Worm (Caenorhabditis elegans) whole organism, L4 larva: Measurements from ENCODE around the gene R07G3.7.

Experiments used
- F26F4.8 ChIP-seq: fragments of 200-800 bp; sonication (Bioruptor generic); conservative IDR thresholded peaks from 2 replicates; pipeline ENCODE4 v1.3.6; 2022; ENCODE audit warnings: missing genetic modification characterization, missing compliant biosample characterization
- F37D6.2 ChIP-seq: sonication (generic microtip); optimal IDR thresholded peaks from 2 replicates; lab custom pipeline; 2016; ENCODE audit warnings: mild to moderate bottlenecking, missing genetic modification characterization, missing compliant biosample characterization
- F44E2.7 ChIP-seq: fragments of 200-800 bp; sonication (Bioruptor generic); IDR thresholded peaks from 2 replicates; pipeline ENCODE4 v2.1.2; 2022; ENCODE audit warnings: missing genetic modification characterization, missing compliant biosample characterization
- R02D3.7 ChIP-seq: fragments of 150-350 bp; sonication (generic microtip); optimal IDR thresholded peaks from 3 replicates; lab custom pipeline; 2014; ENCODE audit warnings: missing biosample characterization, missing genetic modification characterization
- Y105C5A.15 ChIP-seq: fragments of 200-800 bp; sonication (Bioruptor generic); IDR thresholded peaks from 2 replicates; pipeline ENCODE4 v1.3.6; 2022; ENCODE audit warnings: missing genetic modification characterization, missing compliant biosample characterization
- ZK337.2 ChIP-seq: fragments of 200-800 bp; sonication (Bioruptor generic); IDR thresholded peaks from 2 replicates; pipeline ENCODE4 v1.3.6; 2022; ENCODE audit warnings: missing genetic modification reagents, missing genetic modification characterization, missing compliant biosample characterization
- aha-1 ChIP-seq: fragments of 150-350 bp; peaks from one replicate; lab custom pipeline; 2014; ENCODE audit warnings: missing biosample characterization, missing genetic modification characterization
- aly-2 ChIP-seq: sonication (generic microtip); optimal IDR thresholded peaks from 2 replicates; lab custom pipeline; 2018; ENCODE audit warnings: missing biosample characterization, missing genetic modification characterization
- arid-1 ChIP-seq: fragments of 200-800 bp; sonication (Bioruptor generic); conservative IDR thresholded peaks from 2 replicates; pipeline ENCODE4 v1.3.6; 2022; ENCODE audit warnings: missing genetic modification reagents, missing genetic modification characterization, missing compliant biosample characterization
- ceh-32 ChIP-seq: sonication (generic microtip); optimal IDR thresholded peaks from 2 replicates; lab custom pipeline; 2016; ENCODE audit warnings: mild to moderate bottlenecking, missing genetic modification characterization, missing compliant biosample characterization; ENCODE audit not compliant: poor library complexity
- ceh-62 ChIP-seq: sonication (generic microtip); optimal IDR thresholded peaks from 2 replicates; lab custom pipeline; 2017; ENCODE audit warnings: missing biosample characterization, missing genetic modification characterization
- daf-12 ChIP-seq: fragments of 150-350 bp; optimal IDR thresholded peaks from 2 replicates; lab custom pipeline; 2014; ENCODE audit warnings: missing biosample characterization, missing genetic modification reagents, missing genetic modification characterization
- daf-16 ChIP-seq, 3 experiments: sonication (generic microtip); optimal IDR thresholded peaks; 2 replicates each; lab custom pipeline; 2016 to 2017; ENCODE audit warnings: missing genetic modification characterization in 3 of 3, missing genetic modification reagents in 3 of 3, mild to moderate bottlenecking in 2 of 3, missing compliant biosample characterization in 2 of 3, missing biosample characterization in 1 of 3, moderate library complexity in 1 of 3
- dmd-8 ChIP-seq: fragments of 200-800 bp; sonication (Bioruptor generic); IDR thresholded peaks from 2 replicates; pipeline ENCODE4 v1.3.6; 2022; ENCODE audit warnings: missing genetic modification characterization, missing compliant biosample characterization
- dmd-9 ChIP-seq: fragments of 200-800 bp; sonication (Bioruptor generic); IDR thresholded peaks from 2 replicates; pipeline ENCODE4 v1.3.6; 2022; ENCODE audit warnings: missing genetic modification reagents, missing genetic modification characterization, missing compliant biosample characterization
- duxl-1 ChIP-seq: sonication (generic microtip); optimal IDR thresholded peaks from 2 replicates; lab custom pipeline; 2016; ENCODE audit warnings: mild to moderate bottlenecking, missing genetic modification characterization, moderate library complexity, missing compliant biosample characterization; ENCODE audit not compliant: poor library complexity
- egl-27 ChIP-seq: sonication (generic microtip); optimal IDR thresholded peaks from 3 replicates; lab custom pipeline; 2017; ENCODE audit warnings: missing biosample characterization, missing genetic modification reagents, missing genetic modification characterization
- fkh-10 ChIP-seq: fragments of 150-350 bp; optimal IDR thresholded peaks from 2 replicates; lab custom pipeline; 2014; ENCODE audit warnings: missing biosample characterization, missing genetic modification reagents, missing genetic modification characterization
- hlh-11 ChIP-seq: fragments of 200-800 bp; sonication (Bioruptor generic); optimal IDR thresholded peaks from 2 replicates; lab custom pipeline; 2018; ENCODE audit warnings: mild to moderate bottlenecking, missing genetic modification characterization, missing compliant biosample characterization
- hlh-30 ChIP-seq: sonication (generic microtip); optimal IDR thresholded peaks from 2 replicates; lab custom pipeline; 2017; ENCODE audit warnings: antibody characterized with exemption, mild to moderate bottlenecking, missing genetic modification characterization, missing compliant biosample characterization; ENCODE audit not compliant: insufficient read depth
- lim-7 ChIP-seq: fragments of 200-800 bp; sonication (Bioruptor generic); IDR thresholded peaks from 2 replicates; pipeline ENCODE4 v1.3.6; 2022; ENCODE audit warnings: missing genetic modification characterization, missing compliant biosample characterization
- lin-1 ChIP-seq: fragments of 200-800 bp; sonication (Bioruptor generic); IDR thresholded peaks from 2 replicates; pipeline ENCODE4 v1.3.6; 2022; ENCODE audit warnings: missing genetic modification reagents, missing genetic modification characterization, missing compliant biosample characterization
- lin-15B ChIP-seq: fragments of 150-350 bp; sonication (generic microtip); optimal IDR thresholded peaks from 3 replicates; lab custom pipeline; 2014; ENCODE audit warnings: missing biosample characterization, missing genetic modification characterization
- lin-29 ChIP-seq: fragments of 200-800 bp; sonication (Bioruptor generic); IDR thresholded peaks from 2 replicates; pipeline ENCODE4 v1.3.6; 2022; ENCODE audit warnings: missing genetic modification reagents, missing genetic modification characterization, missing compliant biosample characterization
- lsy-2 ChIP-seq, 2 experiments: fragments of 150-350 bp in 1 of 2; sonication (generic microtip) in 1 of 2; optimal IDR thresholded peaks; 2 replicates each; lab custom pipeline; 2014 to 2017; ENCODE audit warnings: missing biosample characterization in 2 of 2, missing genetic modification characterization in 2 of 2
- madf-9 ChIP-seq: fragments of 200-800 bp; sonication (Bioruptor generic); conservative IDR thresholded peaks from 2 replicates; pipeline ENCODE4 v1.3.6; 2022; ENCODE audit warnings: missing genetic modification reagents, missing genetic modification characterization, missing compliant biosample characterization
- mdl-1 ChIP-seq, 2 experiments: fragments of 150-350 bp in 1 of 2; sonication (generic microtip) in 1 of 2; optimal IDR thresholded peaks; 2 replicates each; lab custom pipeline; 2014 to 2017; ENCODE audit warnings: missing biosample characterization in 2 of 2, missing genetic modification characterization in 2 of 2
- nhr-77 ChIP-seq: fragments of 150-350 bp; optimal IDR thresholded peaks from 2 replicates; lab custom pipeline; 2014; ENCODE audit warnings: missing biosample characterization, missing genetic modification characterization
- php-3 ChIP-seq: fragments of 200-800 bp; sonication (Bioruptor generic); IDR thresholded peaks from 2 replicates; pipeline ENCODE4 v1.3.6; 2022; ENCODE audit warnings: missing genetic modification reagents, missing genetic modification characterization, missing compliant biosample characterization
- set-16 ChIP-seq: fragments of 200-800 bp; sonication (Bioruptor generic); IDR thresholded peaks from 2 replicates; pipeline ENCODE4 v1.3.6; 2022; ENCODE audit warnings: missing genetic modification reagents, missing genetic modification characterization, missing compliant biosample characterization
- tra-1 ChIP-seq: fragments of 200-800 bp; sonication (Bioruptor generic); IDR thresholded peaks from 2 replicates; pipeline ENCODE4 v1.3.6; 2022; ENCODE audit warnings: missing genetic modification reagents, missing genetic modification characterization, missing compliant biosample characterization
- unc-39 ChIP-seq: sonication (generic microtip); optimal IDR thresholded peaks from 2 replicates; lab custom pipeline; 2017; ENCODE audit warnings: missing biosample characterization, missing genetic modification characterization
- vab-7 ChIP-seq: fragments of 200-800 bp; sonication (Bioruptor generic); IDR thresholded peaks from 2 replicates; pipeline ENCODE4 v1.3.6; 2022; ENCODE audit warnings: missing genetic modification reagents, missing genetic modification characterization, missing compliant biosample characterization
- ztf-11 ChIP-seq: fragments of 150-350 bp; optimal IDR thresholded peaks from 2 replicates; lab custom pipeline; 2014; ENCODE audit warnings: missing biosample characterization, missing genetic modification characterization

The R07G3.7 gene

ce11 chrII:7639036-7639435 is 25.5 kb upstream of the R07G3.7 start (continued):
- TF ChIP-seq dmd-9 (GFP tag; lab: Robert Waterston, UW) (no peak), ZK337.2 (GFP tag; lab: Robert Waterston, UW) (no peak), madf-9 (GFP tag; lab: Robert Waterston, UW) (no peak), ceh-62 (tag; lab: Kevin White, UChicago) (no peak), lin-1 (GFP tag; lab: Robert Waterston, UW) (no peak), aly-2 (tag; lab: Kevin White, UChicago) (no peak), fkh-10 (GFP tag; lab: Kevin White, UChicago) (no peak), daf-16 (GFP tag; optimal IDR thresholded peaks at IDR 0.05; lab: Kevin White, UChicago) (no peak), daf-16 (tag; optimal IDR thresholded peaks at IDR 0.05; lab: Kevin White, UChicago) (peak; percentile 37)

- peak; percentile 64 for TF ChIP-seq aha-1 (tag; lab: Kevin White, UChicago)
- TF ChIP-seq ceh-62 (tag; lab: Kevin White, UChicago): no peak
- TF ChIP-seq, all 104 proteins: peak for 1
These were observed 23.4 kb upstream of the R07G3.7 start for ce11 chrII:7636941-7637340.

- TF ChIP-seq arid-1 (GFP tag; lab: Robert Waterston, UW): no peak
- TF ChIP-seq hlh-11 (tag; lab: Kevin White, UChicago): no peak
- peak; percentile 57 for TF ChIP-seq set-16 (GFP tag; lab: Robert Waterston, UW)
- TF ChIP-seq Y105C5A.15 (GFP tag; lab: Robert Waterston, UW): no peak
- TF ChIP-seq lin-29 (GFP tag; lab: Robert Waterston, UW): no peak
- TF ChIP-seq F44E2.7 (GFP tag; lab: Robert Waterston, UW): 0 out of 2 replicates have a peak, but pooled peaks have one; percentile 76
- TF ChIP-seq mdl-1 (tag; optimal IDR thresholded peaks at IDR 0.05; lab: Kevin White, UChicago): no peak
- TF ChIP-seq F26F4.8 (GFP tag; lab: Robert Waterston, UW): 0 out of 2 replicates have a peak, but pooled peaks have one; percentile 20
- TF ChIP-seq egl-27: no peak
- peak; percentile 43 for TF ChIP-seq hlh-30 (tag; lab: Kevin White, UChicago)
- TF ChIP-seq lin-15B (tag; lab: Kevin White, UChicago): no peak
- no peak for TF ChIP-seq lsy-2 (tag; optimal IDR thresholded peaks at IDR 0.05; lab: Kevin White, UChicago)
- TF ChIP-seq ceh-32 (tag; lab: Kevin White, UChicago): no peak
- no peak for TF ChIP-seq ztf-11
- no peak for TF ChIP-seq R02D3.7
- TF ChIP-seq daf-12 (tag; lab: Kevin White, UChicago): no peak
- no peak for TF ChIP-seq nhr-77 (tag; lab: Kevin White, UChicago)
- TF ChIP-seq aha-1 (tag; lab: Kevin White, UChicago): peak; percentile 11
- 0 out of 2 replicates have a peak, but pooled peaks have one; percentile 13 for TF ChIP-seq php-3 (GFP tag; lab: Robert Waterston, UW)
- no peak for TF ChIP-seq dmd-8
- no peak for TF ChIP-seq unc-39 (tag; lab: Kevin White, UChicago)
- TF ChIP-seq lim-7 (GFP tag; lab: Robert Waterston, UW): no peak
- TF ChIP-seq vab-7 (GFP tag; lab: Robert Waterston, UW): no peak
- TF ChIP-seq F37D6.2 (tag; lab: Kevin White, UChicago): no peak
- TF ChIP-seq, all 104 proteins: peak for 6
These were observed 21.8 kb upstream of the R07G3.7 start for ce11 chrII:7635296-7635695.

- TF ChIP-seq tra-1 (GFP tag; lab: Robert Waterston, UW) (no peak), lsy-2 (tag; optimal IDR thresholded peaks at IDR 0.05; lab: Kevin White, UChicago) (peak in 1 of 2 experiments; percentile 62), fkh-10 (GFP tag; lab: Kevin White, UChicago) (peak; percentile 79), duxl-1 (tag; lab: Kevin White, UChicago) (no peak)
- TF ChIP-seq, all 104 proteins: peak for 2
These were observed 18.2 kb upstream of the R07G3.7 start for ce11 chrII:7631677-7632210.
